Worm (Caenorhabditis elegans): ENCODE data around the gene C16A11.5.

Gene C16A11.5

ce11 chrII:4275637-4276252 lies 52.6 kb downstream of the C16A11.5 start, which contains the start of gene npr-42:
Gene npr-42 (plus strand): TSS chrII:4276202.
- no peak for TF ChIP-seq W03F9.2 (tag; optimal IDR thresholded peaks at IDR 0.05)
- TF ChIP-seq dao-5 (tag; optimal IDR thresholded peaks at IDR 0.05) = no peak
- no peak for TF ChIP-seq him-1 (tag; optimal IDR thresholded peaks at IDR 0.05)

Measured in whole organism, L4/young adult.